Fruit fly (Drosophila melanogaster) whole organism, embryonic: ENCODE measurements around the gene NANS.

ENCODE experiments used
- Abd-B ChIP-seq: fragments of 200-800 bp; sonication (Bioruptor generic); optimal IDR thresholded peaks from 2 replicates; lab custom pipeline; 2018; ENCODE audit warnings: missing biosample characterization, mild to moderate bottlenecking, missing genetic modification characterization, moderate library complexity
- B-H2 ChIP-seq: fragments of 200-800 bp; sonication (Bioruptor generic); optimal IDR thresholded peaks from 2 replicates; lab custom pipeline; 2018; ENCODE audit warnings: missing biosample characterization, mild to moderate bottlenecking, missing genetic modification characterization
- Bdp1 ChIP-seq: fragments of 200-800 bp; sonication (Bioruptor generic); optimal IDR thresholded peaks from 3 replicates; lab custom pipeline; 2016; ENCODE audit warnings: missing biosample characterization, missing genetic modification characterization
- CG10366 ChIP-seq: fragments of 200-800 bp; sonication (Bioruptor generic); IDR thresholded peaks from 2 replicates; pipeline ENCODE4 v1.3.6; 2022; ENCODE audit warnings: missing biosample characterization, missing genetic modification characterization
- CG10543 ChIP-seq: fragments of 200-800 bp; sonication (Bioruptor generic); optimal IDR thresholded peaks from 3 replicates; lab custom pipeline; 2017; ENCODE audit warnings: missing biosample characterization, mild to moderate bottlenecking, missing genetic modification characterization, moderate library complexity
- CG11456 ChIP-seq: fragments of 200-800 bp; sonication (Bioruptor generic); IDR thresholded peaks from 3 replicates; pipeline ENCODE4 v1.3.6; 2022; ENCODE audit warnings: missing biosample characterization, missing genetic modification characterization
- CG14710 ChIP-seq: fragments of 200-800 bp; sonication (Bioruptor generic); optimal IDR thresholded peaks from 3 replicates; lab custom pipeline; 2019; ENCODE audit warnings: missing biosample characterization, mild to moderate bottlenecking, missing genetic modification characterization, moderate library complexity
- CG15514 ChIP-seq: fragments of 200-800 bp; sonication (Bioruptor generic); optimal IDR thresholded peaks from 3 replicates; lab custom pipeline; 2017; ENCODE audit warnings: missing biosample characterization, missing genetic modification characterization, mild to moderate bottlenecking, moderate library complexity, missing genetic modification reagents
- CG1603 ChIP-seq: fragments of 200-800 bp; sonication (Bioruptor generic); optimal IDR thresholded peaks from 2 replicates; lab custom pipeline; 2019; ENCODE audit warnings: missing biosample characterization, mild to moderate bottlenecking, missing genetic modification characterization, moderate library complexity
- CG1647 ChIP-seq: fragments of 200-800 bp; sonication (Bioruptor generic); optimal IDR thresholded peaks from 3 replicates; lab custom pipeline; 2016; ENCODE audit warnings: missing biosample characterization, missing genetic modification characterization
- CG16779 ChIP-seq: fragments of 200-800 bp; sonication (Bioruptor generic); IDR thresholded peaks from 2 replicates; pipeline ENCODE4 v1.3.6; 2022; ENCODE audit warnings: missing biosample characterization, missing genetic modification characterization
- CG31441 ChIP-seq: fragments of 200-800 bp; sonication (Bioruptor generic); IDR thresholded peaks from 2 replicates; pipeline ENCODE4 v1.3.6; 2022; ENCODE audit warnings: missing biosample characterization, missing genetic modification characterization
- CG34422 ChIP-seq: fragments of 200-800 bp; sonication (Bioruptor generic); IDR thresholded peaks from 3 replicates; pipeline ENCODE4 v1.3.6; 2022; ENCODE audit warnings: missing biosample characterization, missing genetic modification characterization
- CG43689 ChIP-seq: fragments of 200-800 bp; sonication (Bioruptor generic); IDR thresholded peaks from 2 replicates; pipeline ENCODE4 v1.3.6; 2022; ENCODE audit warnings: missing biosample characterization, missing genetic modification characterization
- CG4424 ChIP-seq: fragments of 200-800 bp; sonication (Bioruptor generic); optimal IDR thresholded peaks from 3 replicates; lab custom pipeline; 2016; ENCODE audit warnings: missing biosample characterization, missing genetic modification characterization
- CG7786 ChIP-seq: fragments of 200-800 bp; sonication (Bioruptor generic); optimal IDR thresholded peaks from 2 replicates; lab custom pipeline; 2016; ENCODE audit warnings: missing biosample characterization, missing genetic modification characterization
- Chrac-16 ChIP-seq: fragments of 200-800 bp; sonication (Bioruptor generic); optimal IDR thresholded peaks from 3 replicates; lab custom pipeline; 2016; ENCODE audit warnings: missing biosample characterization, missing genetic modification characterization
- CoRest ChIP-seq: fragments of 200-800 bp; sonication (Bioruptor generic); optimal IDR thresholded peaks from 3 replicates; lab custom pipeline; 2018; ENCODE audit warnings: missing biosample characterization, mild to moderate bottlenecking, missing genetic modification characterization, moderate library complexity
- CrebB ChIP-seq: fragments of 200-800 bp; sonication (Bioruptor generic); optimal IDR thresholded peaks from 3 replicates; lab custom pipeline; 2018; ENCODE audit warnings: missing biosample characterization, mild to moderate bottlenecking, missing genetic modification characterization
- Dbx ChIP-seq: fragments of 200-800 bp; sonication (Bioruptor generic); IDR thresholded peaks from 3 replicates; pipeline ENCODE4 v1.3.6; 2022; ENCODE audit warnings: missing biosample characterization, missing genetic modification characterization
- Drgx ChIP-seq: fragments of 200-800 bp; sonication (Bioruptor generic); IDR thresholded peaks from 2 replicates; pipeline ENCODE4 v1.3.6; 2022; ENCODE audit warnings: missing biosample characterization, missing genetic modification characterization
- HmgD ChIP-seq: fragments of 200-800 bp; sonication (Bioruptor generic); optimal IDR thresholded peaks from 3 replicates; lab custom pipeline; 2016; ENCODE audit warnings: missing biosample characterization, missing genetic modification characterization
- HmgZ ChIP-seq: fragments of 200-800 bp; sonication (Bioruptor generic); optimal IDR thresholded peaks from 2 replicates; lab custom pipeline; 2018; ENCODE audit warnings: missing biosample characterization, mild to moderate bottlenecking, missing genetic modification characterization
- Hmr ChIP-seq: fragments of 200-800 bp; sonication (Bioruptor generic); optimal IDR thresholded peaks from 3 replicates; lab custom pipeline; 2017; ENCODE audit warnings: mild to moderate bottlenecking, missing biosample characterization, missing genetic modification reagents, missing genetic modification characterization
- Hr78 ChIP-seq, 2 experiments: fragments of 200-800 bp in 1 of 2; fragments of >200 bp in 1 of 2; sonication (Bioruptor generic) in 1 of 2; optimal IDR thresholded peaks; 2 replicates each; lab custom pipeline; 2017 to 2019; ENCODE audit warnings: missing biosample characterization in 2 of 2, missing genetic modification characterization in 2 of 2, mild to moderate bottlenecking in 1 of 2, moderate library complexity in 1 of 2
- MESR4 ChIP-seq: fragments of 200-800 bp; sonication (Bioruptor generic); optimal IDR thresholded peaks from 2 replicates; lab custom pipeline; 2018; ENCODE audit warnings: missing biosample characterization, mild to moderate bottlenecking, missing genetic modification characterization, moderate library complexity
- Meics ChIP-seq: fragments of 200-800 bp; sonication (Bioruptor generic); optimal IDR thresholded peaks from 2 replicates; lab custom pipeline; 2017; ENCODE audit warnings: missing biosample characterization, mild to moderate bottlenecking, missing genetic modification characterization
- Myb ChIP-seq: fragments of 200-800 bp; sonication (Bioruptor generic); optimal IDR thresholded peaks from 2 replicates; lab custom pipeline; 2016; ENCODE audit warnings: missing biosample characterization, missing genetic modification characterization
- Nf-YA ChIP-seq: fragments of 200-800 bp; sonication (Bioruptor generic); IDR thresholded peaks from 2 replicates; pipeline ENCODE4 v1.3.6; 2022; ENCODE audit warnings: missing biosample characterization, missing genetic modification characterization
- Sin3A ChIP-seq: fragments of >200 bp; optimal IDR thresholded peaks from 2 replicates; lab custom pipeline; 2018
- Xbp1 ChIP-seq: fragments of 200-800 bp; sonication (Bioruptor generic); optimal IDR thresholded peaks from 3 replicates; lab custom pipeline; 2016; ENCODE audit warnings: missing biosample characterization, mild to moderate bottlenecking, missing genetic modification characterization
- YL-1 ChIP-seq: fragments of 200-800 bp; sonication (Bioruptor generic); optimal IDR thresholded peaks from 3 replicates; lab custom pipeline; 2017; ENCODE audit warnings: missing biosample characterization, mild to moderate bottlenecking, missing genetic modification characterization
- ap ChIP-seq: fragments of 200-800 bp; sonication (Bioruptor generic); IDR thresholded peaks from 2 replicates; pipeline ENCODE4 v1.3.6; 2022; ENCODE audit warnings: missing biosample characterization, missing genetic modification characterization
- bsh ChIP-seq, 2 experiments: fragments of 200-800 bp; sonication (Bioruptor generic); optimal IDR thresholded peaks; 2 replicates each; lab custom pipeline; 2017 to 2018; ENCODE audit warnings: mild to moderate bottlenecking in 2 of 2, missing biosample characterization in 2 of 2, missing genetic modification characterization in 2 of 2, moderate library complexity in 1 of 2
- croc ChIP-seq: fragments of 200-800 bp; sonication (Bioruptor generic); conservative IDR thresholded peaks from 3 replicates; pipeline ENCODE4 v1.3.6; 2022; ENCODE audit warnings: missing biosample characterization, missing genetic modification characterization
- emc ChIP-seq: fragments of 200-800 bp; sonication (Bioruptor generic); optimal IDR thresholded peaks from 2 replicates; lab custom pipeline; 2016; ENCODE audit warnings: missing biosample characterization, missing genetic modification characterization
- gfzf ChIP-seq: fragments of 200-800 bp; sonication (Bioruptor generic); optimal IDR thresholded peaks from 2 replicates; lab custom pipeline; 2016; ENCODE audit warnings: missing biosample characterization, mild to moderate bottlenecking, missing genetic modification characterization, moderate library complexity
- hbn ChIP-seq: fragments of 200-800 bp; sonication (Bioruptor generic); IDR thresholded peaks from 2 replicates; pipeline ENCODE4 v1.3.6; 2022; ENCODE audit warnings: missing biosample characterization, missing genetic modification characterization; ENCODE audit not compliant: partially characterized antibody
- jigr1 ChIP-seq: fragments of 200-800 bp; sonication (Bioruptor generic); IDR thresholded peaks from 3 replicates; pipeline ENCODE4 v1.3.6; 2022; ENCODE audit warnings: missing biosample characterization, missing genetic modification characterization
- knrl ChIP-seq: fragments of 200-800 bp; sonication (Bioruptor generic); IDR thresholded peaks from 3 replicates; pipeline ENCODE4 v1.3.6; 2022; ENCODE audit warnings: missing biosample characterization, missing genetic modification characterization; ENCODE audit not compliant: partially characterized antibody
- lbe ChIP-seq: fragments of 200-800 bp; sonication (Bioruptor generic); optimal IDR thresholded peaks from 2 replicates; lab custom pipeline; 2016; ENCODE audit warnings: missing biosample characterization, mild to moderate bottlenecking, missing genetic modification characterization
- nau ChIP-seq: fragments of 200-800 bp; sonication (Bioruptor generic); optimal IDR thresholded peaks from 3 replicates; lab custom pipeline; 2017; ENCODE audit warnings: missing biosample characterization, mild to moderate bottlenecking, missing genetic modification characterization, missing genetic modification reagents
- nerfin-1 ChIP-seq: fragments of 200-800 bp; sonication (Bioruptor generic); optimal IDR thresholded peaks from 3 replicates; lab custom pipeline; 2019; ENCODE audit warnings: missing biosample characterization, mild to moderate bottlenecking, missing genetic modification characterization, moderate library complexity
- nerfin-2 ChIP-seq: fragments of 200-800 bp; sonication (Bioruptor generic); IDR thresholded peaks from 2 replicates; pipeline ENCODE4 v1.3.6; 2022; ENCODE audit warnings: missing biosample characterization, missing genetic modification characterization; ENCODE audit not compliant: partially characterized antibody
- pho ChIP-seq: fragments of 200-800 bp; sonication (Bioruptor generic); optimal IDR thresholded peaks from 2 replicates; lab custom pipeline; 2016; ENCODE audit warnings: missing biosample characterization, missing genetic modification characterization
- pita ChIP-seq: fragments of 200-800 bp; sonication (Bioruptor generic); optimal IDR thresholded peaks from 2 replicates; lab custom pipeline; 2017; ENCODE audit warnings: missing biosample characterization, mild to moderate bottlenecking, missing genetic modification characterization
- prd ChIP-seq, 3 experiments: fragments of >200 bp in 2 of 3; fragments of 200-800 bp in 1 of 3; sonication (Bioruptor generic) in 1 of 3; optimal IDR thresholded peaks in 2 of 3; IDR thresholded peaks in 1 of 3; 2 replicates in 2 of 3; 3 replicates in 1 of 3; pipeline versions ENCODE4 v1.3.6 to Lab custom; 2017 to 2022; ENCODE audit warnings: missing biosample characterization in 1 of 3, missing genetic modification characterization in 1 of 3
- ro ChIP-seq: fragments of 200-800 bp; sonication (Bioruptor generic); IDR thresholded peaks from 2 replicates; pipeline ENCODE4 v1.3.6; 2022; ENCODE audit warnings: missing biosample characterization, missing genetic modification characterization
- shn ChIP-seq: fragments of 200-800 bp; sonication (Bioruptor generic); optimal IDR thresholded peaks from 3 replicates; lab custom pipeline; 2016; ENCODE audit warnings: missing biosample characterization, missing genetic modification characterization
- ttk ChIP-seq: fragments of 200-800 bp; sonication (Bioruptor generic); IDR thresholded peaks from 2 replicates; pipeline ENCODE4 v2.1.2; 2022; ENCODE audit warnings: missing biosample characterization, missing genetic modification characterization
- zfh2 ChIP-seq: fragments of 200-800 bp; sonication (Bioruptor generic); optimal IDR thresholded peaks from 2 replicates; lab custom pipeline; 2016; ENCODE audit warnings: missing biosample characterization, missing genetic modification characterization

NANS gene

dm6 chr3R:12429120-12429610, 2.8 kb downstream of the NANS start, which contains the start of the genes CG5641 and CG5245 (continued):
- TF ChIP-seq CG7786 (no peak), bsh (GFP tag; optimal IDR thresholded peaks at IDR 0.05; lab: Kevin White, UChicago) (no peak), ro (GFP tag; lab: Robert Waterston, UW) (no peak), CG10543 (GFP tag; lab: Kevin White, UChicago) (no peak), CG31441 (GFP tag; lab: Robert Waterston, UW) (no peak), nerfin-1 (peak; percentile 58), Chrac-16 (GFP tag; lab: Kevin White, UChicago) (no peak), CG1603 (tag; lab: Kevin White, UChicago) (peak; percentile 11), CG16779 (GFP tag; lab: Robert Waterston, UW) (no peak), CG11456 (no peak), hbn (GFP tag; lab: Robert Waterston, UW) (no peak), Bdp1 (GFP tag; lab: Kevin White, UChicago) (no peak), lbe (GFP tag; lab: Kevin White, UChicago) (no peak), ap (no peak), Nf-YA (no peak), B-H2 (GFP tag; lab: Kevin White, UChicago) (no peak), nerfin-2 (GFP tag; lab: Robert Waterston, UW) (no peak), HmgD (GFP tag; lab: Kevin White, UChicago) (no peak), CoRest (peak; percentile 12), pita (GFP tag; lab: Kevin White, UChicago) (no peak), Sin3A (lab: Kevin White, UChicago) (peak; percentile 34), YL-1 (GFP tag; lab: Kevin White, UChicago) (peak; percentile 23), shn (GFP tag; lab: Kevin White, UChicago) (no peak), Hmr (GFP tag; lab: Kevin White, UChicago) (no peak), ttk (GFP tag; lab: Robert Waterston, UW) (no peak), zfh2 (GFP tag; lab: Kevin White, UChicago) (no peak), pho (GFP tag; lab: Kevin White, UChicago) (no peak), CG43689 (no peak), CG1647 (GFP tag; lab: Kevin White, UChicago) (no peak), emc (GFP tag; lab: Kevin White, UChicago) (no peak), Drgx (GFP tag; lab: Robert Waterston, UW) (no peak), jigr1 (GFP tag; lab: Robert Waterston, UW) (no peak), CrebB (tag; lab: Kevin White, UChicago) (no peak), gfzf (GFP tag; lab: Kevin White, UChicago) (peak; percentile 85), Dbx (GFP tag; lab: Robert Waterston, UW) (no peak), CG14710 (tag; lab: Kevin White, UChicago) (peak; percentile 27), CG10366 (GFP tag; lab: Robert Waterston, UW) (no peak), nau (no peak), knrl (no peak), CG34422 (GFP tag; lab: Robert Waterston, UW) (peak; percentile 31; the same call in 1 of the 3 replicates), Hr78 (GFP tag; optimal IDR thresholded peaks at IDR 0.05; lab: Kevin White, UChicago) (no peak), Xbp1 (GFP tag; lab: Kevin White, UChicago) (no peak), Abd-B (GFP tag; lab: Kevin White, UChicago) (no peak), CG15514 (GFP tag; lab: Kevin White, UChicago) (peak; percentile 57), Meics (GFP tag; lab: Kevin White, UChicago) (no peak), HmgZ (no peak), prd (optimal IDR thresholded peaks at IDR 0.05; lab: Kevin White, UChicago) (no peak), prd (GFP tag; IDR thresholded peaks at IDR 0.05; lab: Robert Waterston, UW) (no peak), MESR4 (GFP tag; lab: Kevin White, UChicago) (peak; percentile 47), croc (no peak), CG4424 (no peak), Myb (GFP tag; lab: Kevin White, UChicago) (peak; percentile 31)
